Worm (Caenorhabditis elegans) whole organism, L2 larva: ENCODE results near the gene lgc-49.

Source experiments
- R02D3.7 ChIP-seq: fragments of 150-350 bp; optimal IDR thresholded peaks from 2 replicates; lab custom pipeline; 2014; ENCODE audit warnings: missing biosample characterization, missing genetic modification characterization
- aly-2 ChIP-seq: fragments of 150-350 bp; optimal IDR thresholded peaks from 2 replicates; lab custom pipeline; 2014; ENCODE audit warnings: missing biosample characterization, missing genetic modification characterization
- ama-1 ChIP-seq: fragments of 150-350 bp; optimal IDR thresholded peaks from 2 replicates; lab custom pipeline; 2018; ENCODE audit warnings: inconsistent platforms
- blmp-1 ChIP-seq: sonication (generic microtip); optimal IDR thresholded peaks from 2 replicates; lab custom pipeline; 2017; ENCODE audit warnings: missing genetic modification characterization, mild to moderate bottlenecking, missing compliant biosample characterization, antibody characterized with exemption, moderate library complexity; ENCODE audit not compliant: insufficient read depth
- ceh-16 ChIP-seq: fragments of 150-350 bp; optimal IDR thresholded peaks from 2 replicates; lab custom pipeline; 2014; ENCODE audit warnings: missing biosample characterization, missing genetic modification characterization
- ceh-82 ChIP-seq: fragments of 150-350 bp; optimal IDR thresholded peaks from 2 replicates; lab custom pipeline; 2014; ENCODE audit warnings: missing biosample characterization, missing genetic modification characterization
- dmd-4 ChIP-seq: sonication (generic microtip); optimal IDR thresholded peaks from 2 replicates; lab custom pipeline; 2017; ENCODE audit warnings: missing biosample characterization, missing genetic modification characterization
- elt-3 ChIP-seq: sonication (generic microtip); optimal IDR thresholded peaks from 2 replicates; lab custom pipeline; 2017; ENCODE audit warnings: missing biosample characterization, missing genetic modification characterization
- fos-1 ChIP-seq: fragments of 150-350 bp; optimal IDR thresholded peaks from 2 replicates; lab custom pipeline; 2014; ENCODE audit warnings: missing biosample characterization, missing genetic modification characterization
- gmeb-1 ChIP-seq: fragments of 150-350 bp; optimal IDR thresholded peaks from 2 replicates; lab custom pipeline; 2014; ENCODE audit warnings: missing biosample characterization, missing genetic modification characterization
- lin-13 ChIP-seq: fragments of 150-350 bp; optimal IDR thresholded peaks from 2 replicates; lab custom pipeline; 2014; ENCODE audit warnings: missing biosample characterization, missing genetic modification reagents, missing genetic modification characterization
- lin-39 ChIP-seq: fragments of 150-350 bp; optimal IDR thresholded peaks from 2 replicates; lab custom pipeline; 2014; ENCODE audit warnings: missing biosample characterization, missing genetic modification reagents, missing genetic modification characterization
- mbf-1 ChIP-seq: sonication (generic microtip); optimal IDR thresholded peaks from 2 replicates; lab custom pipeline; 2017; ENCODE audit warnings: missing biosample characterization, missing genetic modification characterization
- nhr-11 ChIP-seq: fragments of 150-350 bp; optimal IDR thresholded peaks from 2 replicates; lab custom pipeline; 2014; ENCODE audit warnings: missing biosample characterization, missing genetic modification characterization
- nhr-12 ChIP-seq: fragments of 150-350 bp; optimal IDR thresholded peaks from 2 replicates; lab custom pipeline; 2014; ENCODE audit warnings: missing biosample characterization, missing genetic modification characterization
- nhr-129 ChIP-seq: fragments of 150-350 bp; optimal IDR thresholded peaks from 2 replicates; lab custom pipeline; 2014; ENCODE audit warnings: missing biosample characterization, missing genetic modification characterization
- nhr-21 ChIP-seq: fragments of 150-350 bp; optimal IDR thresholded peaks from 2 replicates; lab custom pipeline; 2014; ENCODE audit warnings: missing biosample characterization, missing genetic modification characterization
- nhr-23 ChIP-seq: fragments of 150-350 bp; optimal IDR thresholded peaks from 2 replicates; lab custom pipeline; 2014; ENCODE audit warnings: missing biosample characterization, missing genetic modification reagents, missing genetic modification characterization
- nhr-237 ChIP-seq: fragments of 150-350 bp; optimal IDR thresholded peaks from 2 replicates; lab custom pipeline; 2014; ENCODE audit warnings: missing biosample characterization, missing genetic modification characterization
- nhr-25 ChIP-seq: fragments of 150-350 bp; sonication (generic microtip); optimal IDR thresholded peaks from 3 replicates; lab custom pipeline; 2014; ENCODE audit warnings: missing biosample characterization, missing genetic modification characterization
- nhr-6 ChIP-seq: fragments of 150-350 bp; optimal IDR thresholded peaks from 2 replicates; lab custom pipeline; 2014; ENCODE audit warnings: missing biosample characterization, missing genetic modification characterization
- nhr-77 ChIP-seq: fragments of 150-350 bp; optimal IDR thresholded peaks from 2 replicates; lab custom pipeline; 2014; ENCODE audit warnings: missing biosample characterization, missing genetic modification characterization
- peb-1 ChIP-seq: fragments of 150-350 bp; optimal IDR thresholded peaks from 2 replicates; lab custom pipeline; 2014; ENCODE audit warnings: missing biosample characterization, missing genetic modification characterization
- sem-4 ChIP-seq: fragments of 150-350 bp; optimal IDR thresholded peaks from 2 replicates; lab custom pipeline; 2014; ENCODE audit warnings: missing biosample characterization, missing genetic modification reagents, missing genetic modification characterization
- skn-1 ChIP-seq: sonication (generic microtip); optimal IDR thresholded peaks from 2 replicates; lab custom pipeline; 2017; ENCODE audit warnings: missing biosample characterization, missing genetic modification characterization
- sma-3 ChIP-seq: sonication (generic microtip); optimal IDR thresholded peaks from 2 replicates; lab custom pipeline; 2016; ENCODE audit warnings: missing genetic modification reagents, missing genetic modification characterization, missing compliant biosample characterization
- snpc-4 ChIP-seq: fragments of 150-350 bp; optimal IDR thresholded peaks from 2 replicates; lab custom pipeline; 2014; ENCODE audit warnings: missing biosample characterization, missing genetic modification characterization
- unc-55 ChIP-seq: fragments of 150-350 bp; sonication (generic microtip); optimal IDR thresholded peaks from 3 replicates; lab custom pipeline; 2014; ENCODE audit warnings: missing biosample characterization, missing genetic modification reagents, missing genetic modification characterization
- unc-62 ChIP-seq: fragments of 150-350 bp; optimal IDR thresholded peaks from 2 replicates; lab custom pipeline; 2014; ENCODE audit warnings: missing biosample characterization, missing genetic modification reagents, missing genetic modification characterization
- zag-1 ChIP-seq: fragments of 150-350 bp; optimal IDR thresholded peaks from 2 replicates; lab custom pipeline; 2014; ENCODE audit warnings: missing biosample characterization, missing genetic modification characterization
- ztf-11 ChIP-seq: sonication (generic microtip); optimal IDR thresholded peaks from 2 replicates; lab custom pipeline; 2017; ENCODE audit warnings: missing biosample characterization, missing genetic modification characterization
- ztf-4 ChIP-seq: fragments of 150-350 bp; optimal IDR thresholded peaks from 2 replicates; lab custom pipeline; 2014; ENCODE audit warnings: missing biosample characterization, missing genetic modification characterization

Gene lgc-49

ce11 chrV:11149405-11149804, 41.7 kb upstream of the lgc-49 start, which contains the start of gene T19C4.1:
Gene T19C4.1 (plus strand): TSS chrV:11149705.
- no peak for TF ChIP-seq sem-4 (tag; lab: Kevin White, UChicago)
- TF ChIP-seq, all 48 proteins: peak for 0

ce11 chrV:11152333-11152732, 38.8 kb upstream of the lgc-49 start, which contains the start of gene srg-39:
Gene srg-39 (minus strand): TSS chrV:11152433.
- TF ChIP-seq nhr-23 (no peak), nhr-12 (tag; lab: Kevin White, UChicago) (no peak), ztf-4 (tag; lab: Kevin White, UChicago) (no peak), ceh-16 (tag; lab: Kevin White, UChicago) (no peak), lin-13 (GFP tag; lab: Kevin White, UChicago) (no peak), nhr-237 (tag; lab: Kevin White, UChicago) (no peak), nhr-11 (tag; lab: Kevin White, UChicago) (no peak), nhr-129 (no peak), ama-1 (lab: Kevin White, UChicago) (no peak), sem-4 (tag; lab: Kevin White, UChicago) (no peak), snpc-4 (tag; lab: Kevin White, UChicago) (no peak), zag-1 (tag; lab: Kevin White, UChicago) (no peak), blmp-1 (tag; lab: Kevin White, UChicago) (no peak), fos-1 (tag; lab: Kevin White, UChicago) (no peak), aly-2 (tag; lab: Kevin White, UChicago) (no peak)
- TF ChIP-seq, all 48 proteins: peak for 0

- TF ChIP-seq snpc-4 (tag; lab: Kevin White, UChicago) (no peak), skn-1 (tag; lab: Kevin White, UChicago) (no peak), nhr-11 (tag; lab: Kevin White, UChicago) (no peak)
- TF ChIP-seq, all 48 proteins: peak for 0
Measured at ce11 chrV:11155553-11155952, 35.5 kb upstream of the lgc-49 start, which contains the start of gene srg-38. Gene srg-38 (minus strand): TSS chrV:11155653.

- TF ChIP-seq lin-13 (GFP tag; lab: Kevin White, UChicago): no peak
- no peak for TF ChIP-seq aly-2 (tag; lab: Kevin White, UChicago)
- TF ChIP-seq zag-1 (tag; lab: Kevin White, UChicago): no peak
- TF ChIP-seq nhr-21 (tag; lab: Kevin White, UChicago): no peak
- no peak for TF ChIP-seq peb-1 (tag; lab: Kevin White, UChicago)
- no peak for TF ChIP-seq ceh-82 (tag; lab: Kevin White, UChicago)
- TF ChIP-seq ceh-16 (tag; lab: Kevin White, UChicago): no peak
- no peak for TF ChIP-seq lin-39 (tag; lab: Kevin White, UChicago)
- TF ChIP-seq elt-3 (tag; lab: Kevin White, UChicago): no peak
- TF ChIP-seq ztf-11: no peak
- TF ChIP-seq nhr-129: no peak
- TF ChIP-seq skn-1 (tag; lab: Kevin White, UChicago): no peak
- no peak for TF ChIP-seq nhr-11 (tag; lab: Kevin White, UChicago)
- TF ChIP-seq dmd-4 (tag; lab: Kevin White, UChicago): no peak
- TF ChIP-seq nhr-77 (tag; lab: Kevin White, UChicago): no peak
- no peak for TF ChIP-seq sma-3 (GFP tag; lab: Kevin White, UChicago)
- TF ChIP-seq, all 48 proteins: peak for 0
Measured at ce11 chrV:11156589-11156988, 34.5 kb upstream of the lgc-49 start.

ce11 chrV:11157947-11158346, 33.1 kb upstream of the lgc-49 start, which contains the start of gene srg-42:
Gene srg-42 (minus strand): TSS chrV:11158047.
- TF ChIP-seq mbf-1 (tag; lab: Kevin White, UChicago): no peak
- no peak for TF ChIP-seq blmp-1 (tag; lab: Kevin White, UChicago)
- no peak for TF ChIP-seq nhr-6 (tag; lab: Kevin White, UChicago)
- TF ChIP-seq gmeb-1 (tag; lab: Kevin White, UChicago): no peak
- TF ChIP-seq R02D3.7 (tag; lab: Kevin White, UChicago): no peak
- no peak for TF ChIP-seq skn-1 (tag; lab: Kevin White, UChicago)
- no peak for TF ChIP-seq nhr-23
- no peak for TF ChIP-seq nhr-12 (tag; lab: Kevin White, UChicago)
- no peak for TF ChIP-seq snpc-4 (tag; lab: Kevin White, UChicago)
- no peak for TF ChIP-seq unc-55 (GFP tag; lab: Kevin White, UChicago)
- TF ChIP-seq zag-1 (tag; lab: Kevin White, UChicago): no peak
- TF ChIP-seq nhr-11 (tag; lab: Kevin White, UChicago): no peak
- TF ChIP-seq dmd-4 (tag; lab: Kevin White, UChicago): no peak
- no peak for TF ChIP-seq unc-62
- TF ChIP-seq nhr-25 (tag; lab: Kevin White, UChicago): no peak
